Fruit fly (Drosophila melanogaster): ENCODE measurements around the gene tal-3A.

DNA sequence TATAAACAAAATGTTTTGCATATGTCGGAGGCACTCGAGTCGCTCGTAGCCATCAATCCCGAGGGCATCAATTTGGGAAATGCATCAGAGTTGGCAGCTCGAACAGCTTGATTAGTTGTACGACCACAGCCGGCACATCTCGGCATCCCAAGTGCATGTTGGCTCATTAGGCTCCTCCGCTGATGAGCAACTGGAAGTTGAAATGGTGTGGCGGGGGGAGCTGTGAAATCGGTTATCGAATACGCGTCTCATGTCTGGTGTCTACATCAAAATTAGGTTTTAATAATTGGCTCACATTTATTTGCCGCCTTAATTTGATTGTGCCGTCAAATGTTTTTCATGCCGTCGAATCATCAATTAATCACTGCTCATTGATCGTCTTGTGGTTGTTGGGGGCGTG, 46.3 kb downstream of the tal-3A start:
- TF ChIP-seq CG7368 (GFP tag; optimal IDR thresholded peaks at IDR 0.05) (no peak), Blimp-1 (GFP tag; optimal IDR thresholded peaks at IDR 0.05) (no peak), cyc (GFP tag; optimal IDR thresholded peaks at IDR 0.05) (no peak)
